Fruit fly (Drosophila melanogaster) whole organism, embryonic: ENCODE measurements around the gene Galphai.

Source experiments
- Abd-B ChIP-seq: fragments of 200-800 bp; sonication (Bioruptor generic); optimal IDR thresholded peaks from 2 replicates; lab custom pipeline; 2018; ENCODE audit warnings: missing biosample characterization, mild to moderate bottlenecking, missing genetic modification characterization, moderate library complexity
- Aef1 ChIP-seq: fragments of 200-800 bp; sonication (Bioruptor generic); IDR thresholded peaks from 3 replicates; pipeline ENCODE4 v1.3.6; 2022; ENCODE audit warnings: missing biosample characterization, missing genetic modification characterization
- Asciz ChIP-seq: fragments of 200-800 bp; sonication (Bioruptor generic); optimal IDR thresholded peaks from 2 replicates; lab custom pipeline; 2017; ENCODE audit warnings: missing biosample characterization, mild to moderate bottlenecking, missing genetic modification characterization, missing genetic modification reagents
- Awh ChIP-seq: fragments of 200-800 bp; sonication (Bioruptor generic); IDR thresholded peaks from 2 replicates; pipeline ENCODE4, ENCODE4 v1.3.6; 2022; ENCODE audit warnings: missing biosample characterization, missing genetic modification characterization
- BEAF-32 ChIP-seq: fragments of 200-800 bp; sonication (Bioruptor generic); optimal IDR thresholded peaks from 3 replicates; lab custom pipeline; 2017; ENCODE audit warnings: missing biosample characterization, missing genetic modification characterization, mild to moderate bottlenecking, moderate library complexity, missing genetic modification reagents
- CG10462 ChIP-seq: fragments of 200-800 bp; sonication (Bioruptor generic); optimal IDR thresholded peaks from 2 replicates; lab custom pipeline; 2016; ENCODE audit warnings: missing biosample characterization, missing genetic modification characterization
- CG12744 ChIP-seq: fragments of 200-800 bp; sonication (Bioruptor generic); optimal IDR thresholded peaks from 2 replicates; lab custom pipeline; 2016; ENCODE audit warnings: missing biosample characterization, missing genetic modification characterization
- CG14050 ChIP-seq: fragments of 200-800 bp; sonication (Bioruptor generic); IDR thresholded peaks from 3 replicates; pipeline ENCODE4 v1.3.6; 2022; ENCODE audit warnings: missing biosample characterization, missing genetic modification characterization
- CG15514 ChIP-seq: fragments of 200-800 bp; sonication (Bioruptor generic); optimal IDR thresholded peaks from 3 replicates; lab custom pipeline; 2017; ENCODE audit warnings: missing biosample characterization, missing genetic modification characterization, mild to moderate bottlenecking, moderate library complexity, missing genetic modification reagents
- CG15696 ChIP-seq: fragments of 200-800 bp; sonication (Bioruptor generic); optimal IDR thresholded peaks from 2 replicates; lab custom pipeline; 2019; ENCODE audit warnings: missing biosample characterization, mild to moderate bottlenecking, missing genetic modification characterization, moderate library complexity
- CG1602 ChIP-seq: fragments of 200-800 bp; sonication (Bioruptor generic); optimal IDR thresholded peaks from 3 replicates; lab custom pipeline; 2016; ENCODE audit warnings: missing biosample characterization, missing genetic modification characterization
- CG17186 ChIP-seq: fragments of 200-800 bp; sonication (Bioruptor generic); optimal IDR thresholded peaks from 3 replicates; lab custom pipeline; 2017; ENCODE audit warnings: missing biosample characterization, missing genetic modification reagents, missing genetic modification characterization
- CG17802 ChIP-seq: fragments of 200-800 bp; sonication (Bioruptor generic); optimal IDR thresholded peaks from 2 replicates; lab custom pipeline; 2018; ENCODE audit warnings: missing biosample characterization, mild to moderate bottlenecking, missing genetic modification characterization, moderate library complexity
- CG18262 ChIP-seq: fragments of 200-800 bp; optimal IDR thresholded peaks from 3 replicates; lab custom pipeline; 2019; ENCODE audit warnings: missing biosample characterization, mild to moderate bottlenecking, missing genetic modification characterization, moderate library complexity
- CG18476 ChIP-seq: fragments of 200-800 bp; sonication (Bioruptor generic); optimal IDR thresholded peaks from 2 replicates; lab custom pipeline; 2016; ENCODE audit warnings: missing biosample characterization, mild to moderate bottlenecking, missing genetic modification characterization
- CG3847 ChIP-seq: fragments of 200-800 bp; sonication (Bioruptor generic); IDR thresholded peaks from 2 replicates; pipeline ENCODE4 v1.3.6; 2022; ENCODE audit warnings: missing biosample characterization, missing genetic modification characterization
- CG4820 ChIP-seq: fragments of 200-800 bp; sonication (Bioruptor generic); optimal IDR thresholded peaks from 3 replicates; lab custom pipeline; 2016; ENCODE audit warnings: missing biosample characterization, missing genetic modification characterization
- CG5245 ChIP-seq: fragments of 200-800 bp; sonication (Bioruptor generic); optimal IDR thresholded peaks from 3 replicates; lab custom pipeline; 2016; ENCODE audit warnings: missing biosample characterization, missing genetic modification characterization
- CG8089 ChIP-seq: fragments of 200-800 bp; sonication (Bioruptor generic); optimal IDR thresholded peaks from 3 replicates; lab custom pipeline; 2016; ENCODE audit warnings: missing biosample characterization, missing genetic modification characterization
- Dll ChIP-seq: fragments of 200-800 bp; sonication (Bioruptor generic); IDR thresholded peaks from 4 replicates; pipeline ENCODE4 v1.3.6; 2022; ENCODE audit warnings: missing biosample characterization, missing genetic modification characterization; ENCODE audit not compliant: partially characterized antibody
- Eip74EF ChIP-seq, 2 experiments: fragments of 200-800 bp in 1 of 2; fragments of >200 bp in 1 of 2; sonication (Bioruptor generic) in 1 of 2; optimal IDR thresholded peaks; 2 replicates each; lab custom pipeline; 2017 to 2019; ENCODE audit warnings: missing biosample characterization in 2 of 2, missing genetic modification characterization in 2 of 2, mild to moderate bottlenecking in 1 of 2, moderate library complexity in 1 of 2
- Gsc ChIP-seq: fragments of 200-800 bp; sonication (Bioruptor generic); IDR thresholded peaks from 2 replicates; pipeline ENCODE4 v1.3.6; 2022; ENCODE audit warnings: missing biosample characterization, missing genetic modification characterization
- H15 ChIP-seq: fragments of 200-800 bp; sonication (Bioruptor generic); IDR thresholded peaks from 3 replicates; pipeline ENCODE4 v1.3.6; 2022; ENCODE audit warnings: missing biosample characterization, missing genetic modification characterization
- HmgZ ChIP-seq: fragments of 200-800 bp; sonication (Bioruptor generic); optimal IDR thresholded peaks from 2 replicates; lab custom pipeline; 2018; ENCODE audit warnings: missing biosample characterization, mild to moderate bottlenecking, missing genetic modification characterization
- Hsf ChIP-seq: fragments of 200-800 bp; sonication (Bioruptor generic); optimal IDR thresholded peaks from 3 replicates; lab custom pipeline; 2016; ENCODE audit warnings: missing biosample characterization, missing genetic modification characterization
- MESR4 ChIP-seq: fragments of 200-800 bp; sonication (Bioruptor generic); optimal IDR thresholded peaks from 2 replicates; lab custom pipeline; 2018; ENCODE audit warnings: missing biosample characterization, mild to moderate bottlenecking, missing genetic modification characterization, moderate library complexity
- NK7.1 ChIP-seq: fragments of 200-800 bp; sonication (Bioruptor generic); optimal IDR thresholded peaks from 3 replicates; lab custom pipeline; 2016; ENCODE audit warnings: missing biosample characterization, missing genetic modification characterization
- Rfx ChIP-seq: fragments of 200-800 bp; sonication (Bioruptor generic); IDR thresholded peaks from 2 replicates; pipeline ENCODE4 v1.3.6; 2022; ENCODE audit warnings: missing biosample characterization, missing genetic modification characterization
- Six4 ChIP-seq: fragments of 200-800 bp; sonication (Bioruptor generic); optimal IDR thresholded peaks from 2 replicates; lab custom pipeline; 2016; ENCODE audit warnings: missing biosample characterization, missing genetic modification characterization
- Tbp ChIP-seq: fragments of >200 bp; optimal IDR thresholded peaks from 2 replicates; lab custom pipeline; 2018; ENCODE audit warnings: missing biosample characterization, missing genetic modification characterization
- Xrp1 ChIP-seq: fragments of 200-800 bp; sonication (Bioruptor generic); IDR thresholded peaks from 2 replicates; pipeline ENCODE4 v1.3.6; 2022; ENCODE audit warnings: missing biosample characterization, missing genetic modification characterization
- amos ChIP-seq: fragments of 200-800 bp; sonication (Bioruptor generic); IDR thresholded peaks from 2 replicates; pipeline ENCODE4 v1.3.6; 2022; ENCODE audit warnings: missing biosample characterization, missing genetic modification characterization; ENCODE audit not compliant: partially characterized antibody
- ase ChIP-seq: fragments of 200-800 bp; sonication (Bioruptor generic); IDR thresholded peaks from 3 replicates; pipeline ENCODE4 v1.3.6; 2022; ENCODE audit warnings: missing biosample characterization, missing genetic modification characterization
- bsh ChIP-seq, 2 experiments: fragments of 200-800 bp; sonication (Bioruptor generic); optimal IDR thresholded peaks; 2 replicates each; lab custom pipeline; 2017 to 2018; ENCODE audit warnings: mild to moderate bottlenecking in 2 of 2, missing biosample characterization in 2 of 2, missing genetic modification characterization in 2 of 2, moderate library complexity in 1 of 2
- cwo ChIP-seq: fragments of 200-800 bp; sonication (Bioruptor generic); optimal IDR thresholded peaks from 3 replicates; lab custom pipeline; 2017; ENCODE audit warnings: missing biosample characterization, missing genetic modification characterization, mild to moderate bottlenecking, moderate library complexity, missing genetic modification reagents
- dysf ChIP-seq: fragments of 200-800 bp; sonication (Bioruptor generic); IDR thresholded peaks from 3 replicates; pipeline ENCODE4 v1.3.6; 2022; ENCODE audit warnings: missing biosample characterization, missing genetic modification characterization
- en ChIP-seq: fragments of 200-800 bp; sonication (Bioruptor generic); optimal IDR thresholded peaks from 2 replicates; lab custom pipeline; 2016; ENCODE audit warnings: missing biosample characterization, missing genetic modification characterization
- gfzf ChIP-seq: fragments of 200-800 bp; sonication (Bioruptor generic); optimal IDR thresholded peaks from 2 replicates; lab custom pipeline; 2016; ENCODE audit warnings: missing biosample characterization, mild to moderate bottlenecking, missing genetic modification characterization, moderate library complexity
- gro ChIP-seq: fragments of 200-800 bp; sonication (Bioruptor generic); optimal IDR thresholded peaks from 2 replicates; lab custom pipeline; 2016; ENCODE audit warnings: missing biosample characterization, missing genetic modification characterization
- lov ChIP-seq, 2 experiments: fragments of 200-800 bp in 1 of 2; fragments of >200 bp in 1 of 2; sonication (Bioruptor generic) in 1 of 2; IDR thresholded peaks in 1 of 2; optimal IDR thresholded peaks in 1 of 2; 2 replicates in 1 of 2; 3 replicates in 1 of 2; pipeline versions ENCODE4 v1.3.6 to Lab custom; 2017 to 2022; ENCODE audit warnings: missing biosample characterization in 1 of 2, missing genetic modification characterization in 1 of 2
- org-1 ChIP-seq: fragments of 200-800 bp; sonication (Bioruptor generic); optimal IDR thresholded peaks from 2 replicates; lab custom pipeline; 2017; ENCODE audit warnings: missing biosample characterization, missing genetic modification characterization
- phol ChIP-seq: fragments of 200-800 bp; sonication (Bioruptor generic); optimal IDR thresholded peaks from 3 replicates; lab custom pipeline; 2018; ENCODE audit warnings: missing biosample characterization, mild to moderate bottlenecking, missing genetic modification characterization, moderate library complexity
- pnt ChIP-seq: fragments of 200-800 bp; sonication (Bioruptor generic); optimal IDR thresholded peaks from 3 replicates; lab custom pipeline; 2016; ENCODE audit warnings: missing biosample characterization, missing genetic modification characterization
- pzg ChIP-seq: fragments of 200-800 bp; sonication (Bioruptor generic); optimal IDR thresholded peaks from 3 replicates; lab custom pipeline; 2018; ENCODE audit warnings: missing biosample characterization, mild to moderate bottlenecking, missing genetic modification characterization, moderate library complexity
- rib ChIP-seq: fragments of 200-800 bp; sonication (Bioruptor generic); IDR thresholded peaks from 2 replicates; pipeline ENCODE4 v1.3.6; 2022; ENCODE audit warnings: missing biosample characterization, missing genetic modification characterization
- ssp ChIP-seq: fragments of 200-800 bp; sonication (Bioruptor generic); IDR thresholded peaks from 2 replicates; pipeline ENCODE4 v1.3.6; 2022; ENCODE audit warnings: missing biosample characterization, missing genetic modification characterization
- tna ChIP-seq: fragments of 200-800 bp; sonication (Bioruptor generic); IDR thresholded peaks from 2 replicates; pipeline ENCODE4 v1.3.6; 2022; ENCODE audit warnings: missing biosample characterization, missing genetic modification characterization; ENCODE audit not compliant: partially characterized antibody

Gene Galphai

DNA sequence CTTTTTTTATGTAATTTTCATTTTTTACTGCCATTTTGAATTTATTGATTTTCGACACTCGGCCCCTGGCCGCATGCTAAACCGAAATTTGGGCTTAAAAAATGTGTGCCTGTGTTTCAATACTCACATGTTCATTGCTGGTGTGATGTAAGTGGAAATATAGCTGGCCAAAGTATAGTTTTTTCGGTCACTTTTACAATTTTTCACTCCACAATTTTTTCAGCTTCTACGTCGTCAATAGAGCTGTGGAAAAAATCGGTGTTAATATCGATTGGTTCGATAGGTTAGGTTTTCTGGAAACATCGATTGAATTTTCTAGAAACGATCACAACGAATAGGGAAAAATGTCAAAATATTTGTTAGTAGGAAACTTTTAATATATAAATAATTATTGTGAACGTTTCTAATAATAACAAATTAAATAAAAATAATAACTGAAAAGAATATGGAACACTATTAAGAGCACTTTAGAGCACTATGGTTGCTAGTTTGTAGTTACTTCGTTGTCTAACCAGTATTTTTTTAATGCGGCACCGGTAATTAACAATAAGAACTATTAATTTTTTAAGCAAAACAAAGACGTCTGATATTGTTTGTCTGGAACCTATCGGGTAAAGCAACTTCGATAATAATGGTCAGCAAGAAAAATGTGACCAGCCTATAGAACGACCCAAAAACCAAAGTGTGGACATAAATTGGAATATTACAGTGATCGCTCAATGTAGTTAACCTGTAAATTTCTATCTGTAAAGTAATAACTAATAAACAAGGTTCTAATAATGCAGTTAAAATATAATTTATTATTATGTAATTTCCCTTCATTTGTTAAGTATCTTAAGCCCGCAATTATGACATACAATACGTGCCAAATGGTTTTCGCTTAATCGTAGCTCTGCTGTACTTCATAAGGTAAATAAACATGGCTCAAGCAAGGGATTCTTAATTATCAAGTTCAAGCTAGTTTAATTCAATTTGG, 24.3 kb downstream of the Galphai start, which contains the start of the genes CG10077 and CG9948 (continued):
- TF ChIP-seq Eip74EF (GFP tag; optimal IDR thresholded peaks at IDR 0.05; lab: Kevin White, UChicago) (peak in 1 of 2 experiments; percentile 75), ase (GFP tag; lab: Robert Waterston, UW) (peak; percentile 88), Awh (GFP tag; lab: Robert Waterston, UW) (peak; percentile 84), MESR4 (GFP tag; lab: Kevin White, UChicago) (peak; percentile 92), Asciz (GFP tag; lab: Kevin White, UChicago) (no peak), lov (optimal IDR thresholded peaks at IDR 0.05; lab: Kevin White, UChicago) (no peak), lov (GFP tag; IDR thresholded peaks at IDR 0.05; lab: Robert Waterston, UW) (peak; percentile 46; the same call in 1 of the 3 replicates), phol (tag; lab: Kevin White, UChicago) (peak; percentile 94), BEAF-32 (peak; percentile 79), CG10462 (GFP tag; lab: Kevin White, UChicago) (peak; percentile 77), Aef1 (GFP tag; lab: Robert Waterston, UW) (peak; percentile 87), CG15514 (GFP tag; lab: Kevin White, UChicago) (peak; percentile 77), CG8089 (GFP tag; lab: Kevin White, UChicago) (no peak), CG4820 (peak; percentile 78), CG18476 (GFP tag; lab: Kevin White, UChicago) (peak; percentile 80), CG1602 (peak; percentile 90), cwo (GFP tag; lab: Kevin White, UChicago) (peak; percentile 75), CG17186 (GFP tag; lab: Kevin White, UChicago) (peak; percentile 25), CG14050 (peak; percentile 88), Abd-B (GFP tag; lab: Kevin White, UChicago) (peak; percentile 87), NK7.1 (GFP tag; lab: Kevin White, UChicago) (no peak), CG5245 (GFP tag; lab: Kevin White, UChicago) (peak; percentile 81), Rfx (GFP tag; lab: Robert Waterston, UW) (peak; percentile 94), CG12744 (GFP tag; lab: Kevin White, UChicago) (no peak), ssp (GFP tag; lab: Robert Waterston, UW) (peak; percentile 72), Tbp (no peak), CG15696 (tag; lab: Kevin White, UChicago) (peak; percentile 91), Hsf (peak; percentile 87), amos (GFP tag; lab: Robert Waterston, UW) (peak; percentile 83), tna (GFP tag; lab: Robert Waterston, UW) (peak; percentile 76), Dll (GFP tag; lab: Robert Waterston, UW) (peak; percentile 85), bsh (GFP tag; optimal IDR thresholded peaks at IDR 0.05; lab: Kevin White, UChicago) (peak; percentile 73 to 94), dysf (GFP tag; lab: Robert Waterston, UW) (peak; percentile 93), en (no peak), CG18262 (peak; percentile 89), pzg (GFP tag; lab: Kevin White, UChicago) (peak; percentile 49), gfzf (peak; percentile 71), CG17802 (tag; lab: Kevin White, UChicago) (peak; percentile 55), Six4 (GFP tag; lab: Kevin White, UChicago) (peak; percentile 71), H15 (GFP tag; lab: Robert Waterston, UW) (peak; percentile 88), pnt (GFP tag; lab: Kevin White, UChicago) (peak; percentile 36), rib (GFP tag; lab: Robert Waterston, UW) (peak; percentile 62), Xrp1 (GFP tag; lab: Robert Waterston, UW) (peak; percentile 95), HmgZ (peak; percentile 92), Gsc (GFP tag; lab: Robert Waterston, UW) (peak; percentile 66), CG3847 (GFP tag; lab: Robert Waterston, UW) (peak; percentile 89), gro (GFP tag; lab: Kevin White, UChicago) (peak; percentile 31), org-1 (GFP tag; lab: Kevin White, UChicago) (peak; percentile 79)
